Worm (Caenorhabditis elegans) whole organism, L2 larva: ENCODE measurements around the gene Y37A1B.4.

ENCODE experiments used
- egl-27 ChIP-seq: sonication (generic microtip); optimal IDR thresholded peaks from 3 replicates; lab custom pipeline; 2017; ENCODE audit warnings: missing biosample characterization, missing genetic modification reagents, missing genetic modification characterization
- skn-1 ChIP-seq: sonication (generic microtip); optimal IDR thresholded peaks from 2 replicates; lab custom pipeline; 2017; ENCODE audit warnings: missing biosample characterization, missing genetic modification characterization

DNA sequence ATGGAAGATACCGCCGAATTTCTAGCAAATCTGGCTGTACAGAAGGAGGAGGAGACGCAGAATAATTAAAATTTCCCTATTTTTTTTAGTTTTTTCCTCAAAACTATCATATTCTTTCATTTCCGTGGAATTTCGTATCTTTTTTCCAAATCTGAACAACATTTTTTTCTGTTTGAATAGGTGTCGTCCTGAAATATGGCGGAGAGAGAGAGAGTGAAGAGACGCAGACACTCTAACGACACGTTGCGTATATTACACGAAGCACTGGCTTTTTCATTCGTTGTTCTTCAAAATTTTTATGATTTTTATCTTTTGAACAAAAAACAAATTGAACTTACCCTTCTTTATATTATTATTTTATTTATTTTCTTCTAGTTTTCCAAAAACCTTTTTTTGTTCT lies 22.4 kb upstream of the Y37A1B.4 start:
- TF ChIP-seq skn-1 (tag; lab: Kevin White, UChicago), result no peak
- TF ChIP-seq egl-27 (tag; lab: Kevin White, UChicago), result no peak
